Worm (Caenorhabditis elegans): ENCODE measurements around the gene fahd-1.

ce11 chrIII:7872776-7873175 lies 19.3 kb upstream of the fahd-1 start:
- no peak for TF ChIP-seq nhr-12 (tag; optimal IDR thresholded peaks at IDR 0.05)
- TF ChIP-seq nhr-76 (tag; optimal IDR thresholded peaks at IDR 0.05): no peak
- no peak for TF ChIP-seq ceh-83 (GFP tag; optimal IDR thresholded peaks at IDR 0.05)
